Fruit fly (Drosophila melanogaster) whole organism, embryonic: Measurements from ENCODE around the gene ArgRS-m.

Source experiments
- Atf3 ChIP-seq: fragments of 200-800 bp; sonication (Bioruptor generic); optimal IDR thresholded peaks from 3 replicates; lab custom pipeline; 2016; ENCODE audit warnings: missing biosample characterization, missing genetic modification characterization
- CG10274 ChIP-seq: fragments of 200-800 bp; sonication (Bioruptor generic); optimal IDR thresholded peaks from 3 replicates; lab custom pipeline; 2017; ENCODE audit warnings: missing biosample characterization, mild to moderate bottlenecking, missing genetic modification characterization
- CG11085 ChIP-seq: fragments of 200-800 bp; sonication (Bioruptor generic); IDR thresholded peaks from 2 replicates; pipeline ENCODE4 v1.3.6; 2022; ENCODE audit warnings: missing biosample characterization, missing genetic modification characterization
- CG12071 ChIP-seq: fragments of 200-800 bp; sonication (Bioruptor generic); optimal IDR thresholded peaks from 3 replicates; lab custom pipeline; 2018; ENCODE audit warnings: missing biosample characterization, mild to moderate bottlenecking, missing genetic modification characterization
- CG12155 ChIP-seq: fragments of 200-800 bp; sonication (Bioruptor generic); optimal IDR thresholded peaks from 3 replicates; lab custom pipeline; 2016; ENCODE audit warnings: missing biosample characterization, missing genetic modification characterization
- CG13296 ChIP-seq: fragments of 200-800 bp; sonication (Bioruptor generic); optimal IDR thresholded peaks from 3 replicates; lab custom pipeline; 2018; ENCODE audit warnings: missing biosample characterization, mild to moderate bottlenecking, missing genetic modification characterization
- CG13424 ChIP-seq: fragments of 200-800 bp; sonication (Bioruptor generic); optimal IDR thresholded peaks from 2 replicates; lab custom pipeline; 2019; ENCODE audit warnings: missing biosample characterization, mild to moderate bottlenecking, missing genetic modification characterization, moderate library complexity
- CG1529 ChIP-seq: fragments of 200-800 bp; sonication (Bioruptor generic); optimal IDR thresholded peaks from 3 replicates; lab custom pipeline; 2018; ENCODE audit warnings: missing biosample characterization, missing genetic modification characterization
- CG17359 ChIP-seq: fragments of 200-800 bp; sonication (Bioruptor generic); optimal IDR thresholded peaks from 3 replicates; lab custom pipeline; 2018; ENCODE audit warnings: missing biosample characterization, mild to moderate bottlenecking, missing genetic modification characterization, moderate library complexity
- CG17829 ChIP-seq: fragments of 200-800 bp; optimal IDR thresholded peaks from 2 replicates; lab custom pipeline; 2019; ENCODE audit warnings: missing biosample characterization, mild to moderate bottlenecking, missing genetic modification characterization, moderate library complexity
- CG2889 ChIP-seq: fragments of 200-800 bp; sonication (Bioruptor generic); IDR thresholded peaks from 3 replicates; pipeline ENCODE4 v1.3.6; 2022; ENCODE audit warnings: missing biosample characterization, missing genetic modification characterization
- CG3065 ChIP-seq: fragments of 200-800 bp; sonication (Bioruptor generic); optimal IDR thresholded peaks from 2 replicates; lab custom pipeline; 2016; ENCODE audit warnings: missing biosample characterization, missing genetic modification characterization
- CG31224 ChIP-seq: fragments of 200-800 bp; sonication (Bioruptor generic); IDR thresholded peaks from 2 replicates; pipeline ENCODE4 v1.3.6; 2022; ENCODE audit warnings: missing biosample characterization, missing genetic modification characterization
- CG3407 ChIP-seq: fragments of 200-800 bp; sonication (Bioruptor generic); optimal IDR thresholded peaks from 2 replicates; lab custom pipeline; 2018; ENCODE audit warnings: missing biosample characterization, mild to moderate bottlenecking, missing genetic modification characterization
- CG4424 ChIP-seq: fragments of 200-800 bp; sonication (Bioruptor generic); optimal IDR thresholded peaks from 3 replicates; lab custom pipeline; 2016; ENCODE audit warnings: missing biosample characterization, missing genetic modification characterization
- CG6654 ChIP-seq: fragments of 200-800 bp; sonication (Bioruptor generic); optimal IDR thresholded peaks from 2 replicates; lab custom pipeline; 2017; ENCODE audit warnings: missing biosample characterization, mild to moderate bottlenecking, missing genetic modification characterization
- CG7745 ChIP-seq: fragments of 200-800 bp; sonication (Bioruptor generic); optimal IDR thresholded peaks from 2 replicates; lab custom pipeline; 2018; ENCODE audit warnings: missing biosample characterization, mild to moderate bottlenecking, missing genetic modification characterization, moderate library complexity
- CG8089 ChIP-seq: fragments of 200-800 bp; sonication (Bioruptor generic); optimal IDR thresholded peaks from 3 replicates; lab custom pipeline; 2016; ENCODE audit warnings: missing biosample characterization, missing genetic modification characterization
- CG8765 ChIP-seq: fragments of 200-800 bp; sonication (Bioruptor generic); IDR thresholded peaks from 2 replicates; pipeline ENCODE4 v1.3.6; 2022; ENCODE audit warnings: missing biosample characterization, missing genetic modification characterization
- CkIIα-i1 ChIP-seq: fragments of 200-800 bp; sonication (Bioruptor generic); IDR thresholded peaks from 2 replicates; pipeline ENCODE4 v1.3.6; 2022; ENCODE audit warnings: missing biosample characterization, missing genetic modification characterization
- D ChIP-seq, 2 experiments: fragments of 200-800 bp in 1 of 2; fragments of >200 bp in 1 of 2; sonication (Bioruptor generic) in 1 of 2; optimal IDR thresholded peaks; 2 replicates in 1 of 2; 3 replicates in 1 of 2; lab custom pipeline; 2017; ENCODE audit warnings: mild to moderate bottlenecking in 1 of 2, missing biosample characterization in 1 of 2, missing genetic modification characterization in 1 of 2, missing genetic modification reagents in 1 of 2
- E2f1 ChIP-seq: fragments of 200-800 bp; sonication (Bioruptor generic); IDR thresholded peaks from 2 replicates; pipeline ENCODE4 v1.3.6; 2022; ENCODE audit warnings: missing biosample characterization, missing genetic modification characterization
- GATAe ChIP-seq: fragments of 200-800 bp; sonication (Bioruptor generic); conservative IDR thresholded peaks from 2 replicates; pipeline ENCODE4 v1.3.6; 2022; ENCODE audit warnings: missing biosample characterization, missing genetic modification characterization
- HmgD ChIP-seq: fragments of 200-800 bp; sonication (Bioruptor generic); optimal IDR thresholded peaks from 3 replicates; lab custom pipeline; 2016; ENCODE audit warnings: missing biosample characterization, missing genetic modification characterization
- Mes4 ChIP-seq: fragments of 200-800 bp; sonication (Bioruptor generic); optimal IDR thresholded peaks from 2 replicates; lab custom pipeline; 2016; ENCODE audit warnings: missing biosample characterization, missing genetic modification characterization
- Nf-YC ChIP-seq: fragments of 200-800 bp; optimal IDR thresholded peaks from 3 replicates; lab custom pipeline; 2019; ENCODE audit warnings: missing biosample characterization, mild to moderate bottlenecking, missing genetic modification characterization, moderate library complexity
- Ptx1 ChIP-seq: fragments of 200-800 bp; sonication (Bioruptor generic); IDR thresholded peaks from 2 replicates; pipeline ENCODE4 v1.3.6; 2022; ENCODE audit warnings: missing biosample characterization, missing genetic modification characterization
- Scr ChIP-seq: fragments of 200-800 bp; sonication (Bioruptor generic); IDR thresholded peaks from 2 replicates; pipeline ENCODE4 v1.3.6; 2022; ENCODE audit warnings: missing biosample characterization, missing genetic modification characterization; ENCODE audit not compliant: partially characterized antibody
- TFAM ChIP-seq: fragments of 200-800 bp; sonication (Bioruptor generic); optimal IDR thresholded peaks from 2 replicates; lab custom pipeline; 2017; ENCODE audit warnings: missing biosample characterization, missing genetic modification characterization, inconsistent platforms
- Trl ChIP-seq, 3 experiments: fragments of >200 bp in 2 of 3; fragments of 200-800 bp in 1 of 3; sonication (Bioruptor generic) in 1 of 3; optimal IDR thresholded peaks; 2 replicates in 1 of 3; 3 replicates in 2 of 3; lab custom pipeline; 2016 to 2017; ENCODE audit warnings: missing biosample characterization in 1 of 3, missing genetic modification characterization in 1 of 3
- al ChIP-seq: fragments of 200-800 bp; sonication (Bioruptor generic); IDR thresholded peaks from 2 replicates; pipeline ENCODE4 v1.3.6; 2022; ENCODE audit warnings: missing biosample characterization, missing genetic modification characterization
- cato ChIP-seq: fragments of 200-800 bp; sonication (Bioruptor generic); optimal IDR thresholded peaks from 2 replicates; lab custom pipeline; 2016; ENCODE audit warnings: missing biosample characterization, missing genetic modification characterization, borderline replicate concordance
- crol ChIP-seq: fragments of 200-800 bp; sonication (Bioruptor generic); IDR thresholded peaks from 2 replicates; pipeline ENCODE4 v1.3.6; 2022; ENCODE audit warnings: missing biosample characterization, missing genetic modification characterization
- cwo ChIP-seq: fragments of 200-800 bp; sonication (Bioruptor generic); optimal IDR thresholded peaks from 3 replicates; lab custom pipeline; 2017; ENCODE audit warnings: missing biosample characterization, missing genetic modification characterization, mild to moderate bottlenecking, moderate library complexity, missing genetic modification reagents
- gcm ChIP-seq: fragments of 200-800 bp; sonication (Bioruptor generic); optimal IDR thresholded peaks from 2 replicates; lab custom pipeline; 2019; ENCODE audit warnings: missing biosample characterization, mild to moderate bottlenecking, missing genetic modification characterization, moderate library complexity
- gem ChIP-seq: fragments of 200-800 bp; sonication (Bioruptor generic); optimal IDR thresholded peaks from 2 replicates; lab custom pipeline; 2019; ENCODE audit warnings: missing biosample characterization, mild to moderate bottlenecking, missing genetic modification characterization, moderate library complexity
- jing ChIP-seq: fragments of 200-800 bp; sonication (Bioruptor generic); optimal IDR thresholded peaks from 2 replicates; lab custom pipeline; 2018; ENCODE audit warnings: missing biosample characterization, mild to moderate bottlenecking, missing genetic modification characterization
- lab ChIP-seq: fragments of 200-800 bp; sonication (Bioruptor generic); optimal IDR thresholded peaks from 3 replicates; lab custom pipeline; 2017; ENCODE audit warnings: missing biosample characterization, missing genetic modification characterization, mild to moderate bottlenecking, moderate library complexity, missing genetic modification reagents
- mld ChIP-seq: fragments of 200-800 bp; sonication (Bioruptor generic); IDR thresholded peaks from 3 replicates; pipeline ENCODE4 v1.3.6; 2022; ENCODE audit warnings: missing biosample characterization, missing genetic modification characterization; ENCODE audit not compliant: partially characterized antibody
- nau ChIP-seq: fragments of 200-800 bp; sonication (Bioruptor generic); optimal IDR thresholded peaks from 3 replicates; lab custom pipeline; 2017; ENCODE audit warnings: missing biosample characterization, mild to moderate bottlenecking, missing genetic modification characterization, missing genetic modification reagents
- onecut ChIP-seq: fragments of 200-800 bp; sonication (Bioruptor generic); IDR thresholded peaks from 2 replicates; pipeline ENCODE4 v1.3.6; 2022; ENCODE audit warnings: missing biosample characterization, missing genetic modification characterization
- run ChIP-seq: fragments of 200-800 bp; sonication (Bioruptor generic); optimal IDR thresholded peaks from 3 replicates; lab custom pipeline; 2018; ENCODE audit warnings: missing biosample characterization, mild to moderate bottlenecking, missing genetic modification characterization
- scrt ChIP-seq: fragments of 200-800 bp; sonication (Bioruptor generic); optimal IDR thresholded peaks from 2 replicates; lab custom pipeline; 2018; ENCODE audit warnings: missing biosample characterization, mild to moderate bottlenecking, missing genetic modification characterization, moderate library complexity
- sens-2 ChIP-seq: fragments of 200-800 bp; sonication (Bioruptor generic); IDR thresholded peaks from 2 replicates; pipeline ENCODE4 v1.3.6; 2022; ENCODE audit warnings: missing biosample characterization, missing genetic modification characterization
- ssp ChIP-seq: fragments of 200-800 bp; sonication (Bioruptor generic); IDR thresholded peaks from 2 replicates; pipeline ENCODE4 v1.3.6; 2022; ENCODE audit warnings: missing biosample characterization, missing genetic modification characterization
- toy ChIP-seq: fragments of 200-800 bp; sonication (Bioruptor generic); IDR thresholded peaks from 2 replicates; pipeline ENCODE4 v1.3.6; 2022; ENCODE audit warnings: missing biosample characterization, missing genetic modification characterization
- trh ChIP-seq: fragments of 200-800 bp; sonication (Bioruptor generic); optimal IDR thresholded peaks from 2 replicates; lab custom pipeline; 2016; ENCODE audit warnings: missing biosample characterization, missing genetic modification characterization
- twi ChIP-seq: fragments of 200-800 bp; optimal IDR thresholded peaks from 2 replicates; lab custom pipeline; 2019; ENCODE audit warnings: missing biosample characterization, mild to moderate bottlenecking, missing genetic modification characterization, moderate library complexity
- usp ChIP-seq: fragments of >200 bp; optimal IDR thresholded peaks from 2 replicates; lab custom pipeline; 2017; ENCODE audit warnings: missing biosample characterization, missing genetic modification characterization
- wor ChIP-seq: fragments of 200-800 bp; sonication (Bioruptor generic); IDR thresholded peaks from 2 replicates; pipeline ENCODE4 v1.3.6; 2022; ENCODE audit warnings: missing biosample characterization, missing genetic modification characterization

ArgRS-m gene

DNA sequence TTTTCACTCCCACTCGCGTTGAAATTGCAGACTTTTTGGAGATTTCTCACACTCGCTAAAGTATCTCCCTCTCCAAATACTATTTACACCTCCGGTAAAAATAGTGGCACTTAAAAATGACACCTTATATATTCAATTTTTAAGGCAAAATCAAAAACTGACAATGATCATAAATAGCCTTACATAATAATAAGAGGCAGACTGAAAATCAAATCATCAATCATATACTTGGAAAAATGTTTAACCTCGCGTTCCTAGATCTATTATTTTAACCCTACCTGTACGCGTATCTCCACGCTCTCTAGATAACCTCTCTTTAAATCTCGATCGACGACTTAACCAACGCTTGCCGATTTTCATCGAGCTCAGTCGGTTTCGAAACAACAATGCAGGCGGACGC lies 8.6 kb downstream of the ArgRS-m start (continued):
- no peak for TF ChIP-seq TFAM (GFP tag; lab: Kevin White, UChicago)
- TF ChIP-seq CG3407 (GFP tag; lab: Kevin White, UChicago): no peak
- no peak for TF ChIP-seq mld (GFP tag; lab: Robert Waterston, UW)
- TF ChIP-seq al (GFP tag; lab: Robert Waterston, UW): peak; percentile 82
- TF ChIP-seq gcm (GFP tag; lab: Kevin White, UChicago): no peak
- peak; percentile 23 for TF ChIP-seq run (tag; lab: Kevin White, UChicago)
- peak; percentile 75 for TF ChIP-seq CG13424
- TF ChIP-seq Nf-YC (tag; lab: Kevin White, UChicago): no peak
- no peak; the same call in 1 of the 2 replicates for TF ChIP-seq onecut
- peak; percentile 69 for TF ChIP-seq CG13296 (GFP tag; lab: Kevin White, UChicago)
- TF ChIP-seq CG8089: no peak
- no peak for TF ChIP-seq Mes4 (GFP tag; lab: Kevin White, UChicago)
- TF ChIP-seq HmgD (GFP tag; lab: Kevin White, UChicago): no peak
- TF ChIP-seq CG17829 (tag; lab: Kevin White, UChicago): peak; percentile 42
- no peak for TF ChIP-seq trh (GFP tag; lab: Kevin White, UChicago)
- no peak for TF ChIP-seq CG4424 (GFP tag; lab: Kevin White, UChicago)
- no peak for TF ChIP-seq toy (GFP tag; lab: Robert Waterston, UW)
- no peak for TF ChIP-seq usp (GFP tag; lab: Kevin White, UChicago)
- TF ChIP-seq CG12071 (GFP tag; lab: Kevin White, UChicago): no peak
- TF ChIP-seq CG12155 (GFP tag; lab: Kevin White, UChicago): peak; percentile 53
- TF ChIP-seq E2f1 (GFP tag; lab: Robert Waterston, UW): peak; percentile 67
- TF ChIP-seq CG8765: no peak; the same call in 1 of the 2 replicates
- TF ChIP-seq CG1529 (GFP tag; lab: Kevin White, UChicago): no peak
- TF ChIP-seq D (optimal IDR thresholded peaks at IDR 0.05; lab: Kevin White, UChicago): no peak
- no peak for TF ChIP-seq D (GFP tag; optimal IDR thresholded peaks at IDR 0.05; lab: Kevin White, UChicago)
- TF ChIP-seq CG31224 (GFP tag; lab: Robert Waterston, UW): peak; percentile 42; the same call in 1 of the 2 replicates
- TF ChIP-seq CkIIα-i1 (GFP tag; lab: Robert Waterston, UW): no peak
- TF ChIP-seq nau: no peak
- TF ChIP-seq crol (GFP tag; lab: Robert Waterston, UW): no peak
- no peak for TF ChIP-seq sens-2 (GFP tag; lab: Robert Waterston, UW)
- TF ChIP-seq CG10274 (GFP tag; lab: Kevin White, UChicago): peak; percentile 8
- TF ChIP-seq lab: peak; percentile 90
- 0 out of 2 replicates have a peak, but pooled peaks have one; percentile 29 for TF ChIP-seq ssp (GFP tag; lab: Robert Waterston, UW)
- TF ChIP-seq twi: no peak
- TF ChIP-seq Trl (optimal IDR thresholded peaks at IDR 0.05; lab: Kevin White, UChicago): peak in 1 of 2 experiments; percentile 47
- peak; percentile 55 for TF ChIP-seq Trl (GFP tag; optimal IDR thresholded peaks at IDR 0.05; lab: Kevin White, UChicago)
- no peak for TF ChIP-seq CG7745 (tag; lab: Kevin White, UChicago)
- no peak for TF ChIP-seq CG17359 (tag; lab: Kevin White, UChicago)
- no peak for TF ChIP-seq cato
- TF ChIP-seq gem (tag; lab: Kevin White, UChicago): peak; percentile 82
- TF ChIP-seq Scr: no peak
- TF ChIP-seq Ptx1 (GFP tag; lab: Robert Waterston, UW): peak; percentile 77
- TF ChIP-seq Atf3: no peak
- 0 out of 3 replicates have a peak, but pooled peaks have one; percentile 23 for TF ChIP-seq CG2889 (GFP tag; lab: Robert Waterston, UW)
- no peak for TF ChIP-seq CG3065 (GFP tag; lab: Kevin White, UChicago)
- no peak for TF ChIP-seq GATAe (GFP tag; lab: Robert Waterston, UW)
- 0 out of 2 replicates have a peak, but pooled peaks have one; percentile 46 for TF ChIP-seq wor (GFP tag; lab: Robert Waterston, UW)
- no peak for TF ChIP-seq scrt (GFP tag; lab: Kevin White, UChicago)
- no peak for TF ChIP-seq CG6654 (GFP tag; lab: Kevin White, UChicago)
- TF ChIP-seq jing (GFP tag; lab: Kevin White, UChicago): no peak
- TF ChIP-seq CG11085 (GFP tag; lab: Robert Waterston, UW): peak; percentile 43
- peak; percentile 77 for TF ChIP-seq cwo (GFP tag; lab: Kevin White, UChicago)
